Worm (Caenorhabditis elegans) whole organism, late embryonic: Measurements from ENCODE around the gene C31E10.6.

Source experiments
- Y22D7AL.16 ChIP-seq: sonication (generic microtip); optimal IDR thresholded peaks from 2 replicates; lab custom pipeline; 2016; ENCODE audit warnings: missing genetic modification characterization, missing compliant biosample characterization
- ahr-1 ChIP-seq: sonication (generic microtip); optimal IDR thresholded peaks from 2 replicates; lab custom pipeline; 2016; ENCODE audit warnings: missing genetic modification characterization, missing compliant biosample characterization
- ceh-14 ChIP-seq: sonication (generic microtip); optimal IDR thresholded peaks from 2 replicates; lab custom pipeline; 2016; ENCODE audit warnings: missing genotype, missing genetic modification characterization, missing compliant biosample characterization
- ceh-2 ChIP-seq: sonication (generic microtip); optimal IDR thresholded peaks from 2 replicates; lab custom pipeline; 2016; ENCODE audit warnings: missing genotype, missing genetic modification characterization, missing compliant biosample characterization
- ceh-24 ChIP-seq: sonication (generic microtip); optimal IDR thresholded peaks from 2 replicates; lab custom pipeline; 2016; ENCODE audit warnings: mild to moderate bottlenecking, missing genetic modification characterization, missing compliant biosample characterization
- ceh-30 ChIP-seq: fragments of 150-350 bp; optimal IDR thresholded peaks from 2 replicates; lab custom pipeline; 2014; ENCODE audit warnings: missing biosample characterization, missing genetic modification characterization
- ceh-31 ChIP-seq: sonication (generic microtip); optimal IDR thresholded peaks from 2 replicates; lab custom pipeline; 2016; ENCODE audit warnings: missing genetic modification characterization, missing compliant biosample characterization
- ceh-34 ChIP-seq: sonication (generic microtip); optimal IDR thresholded peaks from 2 replicates; lab custom pipeline; 2016; ENCODE audit warnings: mild to moderate bottlenecking, missing genetic modification characterization, missing compliant biosample characterization
- ceh-6 ChIP-seq: fragments of 200-800 bp; sonication (Bioruptor generic); optimal IDR thresholded peaks from 2 replicates; lab custom pipeline; 2018; ENCODE audit warnings: mild to moderate bottlenecking, missing genetic modification characterization, missing compliant biosample characterization
- dmd-4 ChIP-seq: sonication (generic microtip); optimal IDR thresholded peaks from 2 replicates; lab custom pipeline; 2016; ENCODE audit warnings: borderline replicate concordance, missing genetic modification characterization, missing compliant biosample characterization
- dve-1 ChIP-seq: sonication (generic microtip); optimal IDR thresholded peaks from 2 replicates; lab custom pipeline; 2017; ENCODE audit warnings: antibody characterized with exemption, mild to moderate bottlenecking, missing genetic modification characterization, missing compliant biosample characterization
- elt-4 ChIP-seq: sonication (generic microtip); optimal IDR thresholded peaks from 2 replicates; lab custom pipeline; 2016; ENCODE audit warnings: missing genetic modification characterization, missing compliant biosample characterization
- ets-4 ChIP-seq: sonication (generic microtip); optimal IDR thresholded peaks from 2 replicates; lab custom pipeline; 2016; ENCODE audit warnings: missing genetic modification characterization, missing compliant biosample characterization
- eyg-1 ChIP-seq: sonication (generic microtip); optimal IDR thresholded peaks from 2 replicates; lab custom pipeline; 2016; ENCODE audit warnings: missing genotype, missing genetic modification characterization, missing compliant biosample characterization
- fax-1 ChIP-seq: sonication (generic microtip); optimal IDR thresholded peaks from 2 replicates; lab custom pipeline; 2016; ENCODE audit warnings: missing genotype, missing genetic modification characterization, missing compliant biosample characterization
- fkh-6 ChIP-seq: sonication (generic microtip); optimal IDR thresholded peaks from 2 replicates; lab custom pipeline; 2016; ENCODE audit warnings: missing genetic modification characterization, missing compliant biosample characterization
- hlh-13 ChIP-seq: fragments of 200-800 bp; sonication (Bioruptor generic); optimal IDR thresholded peaks from 2 replicates; lab custom pipeline; 2018; ENCODE audit warnings: mild to moderate bottlenecking, missing genetic modification characterization, missing compliant biosample characterization
- hlh-15 ChIP-seq: sonication (generic microtip); optimal IDR thresholded peaks from 2 replicates; lab custom pipeline; 2016; ENCODE audit warnings: missing genetic modification characterization, missing compliant biosample characterization
- hlh-30 ChIP-seq: sonication (generic microtip); optimal IDR thresholded peaks from 2 replicates; lab custom pipeline; 2017; ENCODE audit warnings: antibody characterized with exemption, missing genetic modification characterization, missing compliant biosample characterization; ENCODE audit not compliant: insufficient read depth
- hlh-6 ChIP-seq: sonication (generic microtip); optimal IDR thresholded peaks from 2 replicates; lab custom pipeline; 2016; ENCODE audit warnings: missing genotype, missing genetic modification characterization, missing compliant biosample characterization
- hlh-8 ChIP-seq: sonication (generic microtip); optimal IDR thresholded peaks from 2 replicates; lab custom pipeline; 2016; ENCODE audit warnings: missing genotype, missing genetic modification characterization, missing compliant biosample characterization
- lin-11 ChIP-seq: fragments of 200-800 bp; sonication (Bioruptor generic); optimal IDR thresholded peaks from 2 replicates; lab custom pipeline; 2018; ENCODE audit warnings: mild to moderate bottlenecking, missing genetic modification characterization, missing compliant biosample characterization
- npax-4 ChIP-seq: sonication (generic microtip); optimal IDR thresholded peaks from 2 replicates; lab custom pipeline; 2016; ENCODE audit warnings: missing genetic modification characterization, missing compliant biosample characterization
- odd-2 ChIP-seq: sonication (generic microtip); optimal IDR thresholded peaks from 2 replicates; lab custom pipeline; 2017; ENCODE audit warnings: antibody characterized with exemption, mild to moderate bottlenecking, missing genetic modification characterization, missing compliant biosample characterization
- pha-2 ChIP-seq: sonication (generic microtip); optimal IDR thresholded peaks from 2 replicates; lab custom pipeline; 2017; ENCODE audit warnings: mild to moderate bottlenecking, missing genetic modification characterization, missing compliant biosample characterization
- pha-4 ChIP-seq: fragments of 150-350 bp; optimal IDR thresholded peaks from 2 replicates; lab custom pipeline; 2018; ENCODE audit warnings: missing biosample characterization, missing genetic modification reagents, missing genetic modification characterization
- pqm-1 ChIP-seq: sonication (generic microtip); optimal IDR thresholded peaks from 2 replicates; lab custom pipeline; 2016; ENCODE audit warnings: missing genetic modification characterization, missing compliant biosample characterization
- ref-2 ChIP-seq: sonication (generic microtip); optimal IDR thresholded peaks from 2 replicates; lab custom pipeline; 2016; ENCODE audit warnings: missing genetic modification characterization, missing compliant biosample characterization
- rnt-1 ChIP-seq: sonication (generic microtip); optimal IDR thresholded peaks from 2 replicates; lab custom pipeline; 2016; ENCODE audit warnings: missing genetic modification characterization, missing compliant biosample characterization
- sdc-2 ChIP-seq: sonication (generic microtip); optimal IDR thresholded peaks from 2 replicates; lab custom pipeline; 2016; ENCODE audit warnings: missing genotype, missing genetic modification characterization, missing compliant biosample characterization
- sox-4 ChIP-seq: sonication (generic microtip); optimal IDR thresholded peaks from 2 replicates; lab custom pipeline; 2017; ENCODE audit warnings: mild to moderate bottlenecking, missing genetic modification characterization, inconsistent platforms, missing compliant biosample characterization
- tbx-2 ChIP-seq: sonication (generic microtip); optimal IDR thresholded peaks from 2 replicates; lab custom pipeline; 2016; ENCODE audit warnings: missing genetic modification characterization, missing compliant biosample characterization
- ttx-3 ChIP-seq: sonication (generic microtip); optimal IDR thresholded peaks from 2 replicates; lab custom pipeline; 2016; ENCODE audit warnings: missing genetic modification reagents, missing genetic modification characterization, missing compliant biosample characterization
- unc-42 ChIP-seq: sonication (generic microtip); optimal IDR thresholded peaks from 2 replicates; lab custom pipeline; 2016; ENCODE audit warnings: missing genotype, missing genetic modification characterization, missing compliant biosample characterization
- unc-55 ChIP-seq: sonication (generic microtip); optimal IDR thresholded peaks from 2 replicates; lab custom pipeline; 2017; ENCODE audit warnings: missing biosample characterization, missing genetic modification reagents, missing genetic modification characterization
- ztf-16 ChIP-seq: sonication (generic microtip); optimal IDR thresholded peaks from 2 replicates; lab custom pipeline; 2017; ENCODE audit warnings: missing genetic modification characterization, missing compliant biosample characterization

C31E10.6 gene

ce11 chrX:14020290-14020689 is 24.2 kb downstream of the C31E10.6 start, which contains the start of gene C04C11.1:
C04C11.1 (plus strand) TSS chrX:14020590.
- no peak for TF ChIP-seq ztf-16 (tag; lab: Kevin White, UChicago)
- no peak for TF ChIP-seq fax-1 (tag; lab: Kevin White, UChicago)
- no peak for TF ChIP-seq npax-4 (tag; lab: Kevin White, UChicago)
- no peak for TF ChIP-seq dmd-4 (tag; lab: Kevin White, UChicago)
- TF ChIP-seq Y22D7AL.16 (tag; lab: Kevin White, UChicago): no peak
- no peak for TF ChIP-seq dve-1 (tag; lab: Kevin White, UChicago)
- no peak for TF ChIP-seq eyg-1 (tag; lab: Kevin White, UChicago)
- TF ChIP-seq ceh-24 (tag; lab: Kevin White, UChicago): no peak

ce11 chrX:14024400-14024953 is 28.3 kb downstream of the C31E10.6 start:
- TF ChIP-seq hlh-15 (tag; lab: Kevin White, UChicago) (no peak), unc-55 (peak; percentile 81), elt-4 (tag; lab: Kevin White, UChicago) (no peak), hlh-30 (no peak), hlh-13 (no peak), ttx-3 (tag; lab: Kevin White, UChicago) (no peak), ceh-34 (tag; lab: Kevin White, UChicago) (peak; percentile 4), tbx-2 (no peak)

- peak; percentile 14 for TF ChIP-seq tbx-2
- peak; percentile 30 for TF ChIP-seq unc-55
- peak; percentile 75 for TF ChIP-seq sdc-2 (tag; lab: Kevin White, UChicago)
- no peak for TF ChIP-seq lin-11 (tag; lab: Kevin White, UChicago)
- peak; percentile 6 for TF ChIP-seq ceh-2
- no peak for TF ChIP-seq pqm-1 (tag; lab: Kevin White, UChicago)
- TF ChIP-seq fkh-6 (tag; lab: Kevin White, UChicago): peak; percentile 30
- TF ChIP-seq ceh-31 (tag; lab: Kevin White, UChicago): peak; percentile 13
- TF ChIP-seq pha-4 (tag; lab: Kevin White, UChicago): no peak
- peak; percentile 29 for TF ChIP-seq hlh-8 (tag; lab: Kevin White, UChicago)
- TF ChIP-seq ceh-34 (tag; lab: Kevin White, UChicago): peak; percentile 23
- TF ChIP-seq rnt-1 (tag; lab: Kevin White, UChicago): no peak
- TF ChIP-seq sox-4 (tag; lab: Kevin White, UChicago): no peak
- no peak for TF ChIP-seq ceh-6
- TF ChIP-seq hlh-6 (tag; lab: Kevin White, UChicago): peak; percentile 54
- TF ChIP-seq ref-2 (tag; lab: Kevin White, UChicago): peak; percentile 78
- TF ChIP-seq hlh-30: peak; percentile 55
Measured at ce11 chrX:14026893-14027292, 30.8 kb downstream of the C31E10.6 start.

ce11 chrX:14028492-14028891 is 32.4 kb downstream of the C31E10.6 start:
- TF ChIP-seq tbx-2: peak; percentile 23
- TF ChIP-seq sox-4 (tag; lab: Kevin White, UChicago): no peak
- TF ChIP-seq ets-4 (tag; lab: Kevin White, UChicago): no peak
- no peak for TF ChIP-seq ahr-1 (tag; lab: Kevin White, UChicago)
- TF ChIP-seq ceh-14 (tag; lab: Kevin White, UChicago): peak; percentile 60
- TF ChIP-seq ztf-16 (tag; lab: Kevin White, UChicago): no peak
- no peak for TF ChIP-seq pha-2
- no peak for TF ChIP-seq eyg-1 (tag; lab: Kevin White, UChicago)
- TF ChIP-seq unc-42 (tag; lab: Kevin White, UChicago): peak; percentile 66
- TF ChIP-seq ceh-30 (tag; lab: Kevin White, UChicago): no peak
- TF ChIP-seq fax-1 (tag; lab: Kevin White, UChicago): no peak
- TF ChIP-seq odd-2 (tag; lab: Kevin White, UChicago): no peak
- TF ChIP-seq, all 69 proteins: peak for 3
